Fruit fly (Drosophila melanogaster): Measurements from ENCODE around the gene Aven.

Aven gene

dm6 chrX:12653574-12653973, 24.1 kb upstream of the Aven start, which contains the start of gene CkIalpha (continued):
- TF ChIP-seq CG18262 (tag; optimal IDR thresholded peaks at IDR 0.05) (no peak), CG12299 (tag; optimal IDR thresholded peaks at IDR 0.05) (no peak), tll (GFP tag; optimal IDR thresholded peaks at IDR 0.05) (peak in 1 of 2 experiments; percentile 96), dmrt99B (tag; optimal IDR thresholded peaks at IDR 0.05) (no peak), crp (GFP tag; optimal IDR thresholded peaks at IDR 0.05) (peak in 1 of 2 experiments; percentile 47), CG13775 (GFP tag; optimal IDR thresholded peaks at IDR 0.05) (peak; percentile 27), eyg (GFP tag; optimal IDR thresholded peaks at IDR 0.05) (peak; percentile 39), mirr (GFP tag; optimal IDR thresholded peaks at IDR 0.05) (no peak), sens (GFP tag) (peak; percentile 89), D19B (GFP tag; optimal IDR thresholded peaks at IDR 0.05) (no peak), unc-4 (GFP tag; IDR thresholded peaks at IDR 0.05; ENCODE audit: partially characterized antibody) (peak; percentile 98), pb (GFP tag; optimal IDR thresholded peaks at IDR 0.05) (peak; percentile 9), CG4360 (GFP tag; IDR thresholded peaks at IDR 0.05) (peak; percentile 27; the same call in 1 of the 2 replicates), gcm2 (GFP tag; optimal IDR thresholded peaks at IDR 0.05) (peak; percentile 51), CG1832 (GFP tag; optimal IDR thresholded peaks at IDR 0.05) (no peak), CG18476 (GFP tag; optimal IDR thresholded peaks at IDR 0.05) (no peak), tio (GFP tag; optimal IDR thresholded peaks at IDR 0.05) (no peak), CG13296 (GFP tag; optimal IDR thresholded peaks at IDR 0.05) (peak; percentile 20), CG9727 (GFP tag; optimal IDR thresholded peaks at IDR 0.05) (no peak), CG10366 (GFP tag; IDR thresholded peaks at IDR 0.05) (0 out of 2 replicates have a peak, but pooled peaks have one; percentile 25), Lhr (GFP tag; optimal IDR thresholded peaks at IDR 0.05) (peak; percentile 51), Dfd (GFP tag; optimal IDR thresholded peaks at IDR 0.05) (no peak), CG8281 (tag; optimal IDR thresholded peaks at IDR 0.05) (no peak), Awh (GFP tag; IDR thresholded peaks at IDR 0.05) (no peak), H2.0 (GFP tag; IDR thresholded peaks at IDR 0.05) (peak; percentile 48), trem (tag; optimal IDR thresholded peaks at IDR 0.05) (peak; percentile 76), Rx (GFP tag; IDR thresholded peaks at IDR 0.05) (no peak), stc (GFP tag; IDR thresholded peaks at IDR 0.05) (no peak), CG31388 (GFP tag; optimal IDR thresholded peaks at IDR 0.05) (no peak), CG6175 (GFP tag; IDR thresholded peaks at IDR 0.05) (peak; percentile 59; the same call in 1 of the 3 replicates), dpn (GFP tag; optimal IDR thresholded peaks at IDR 0.05) (peak; percentile 62 to 68), CG15479 (GFP tag; optimal IDR thresholded peaks at IDR 0.05) (no peak), Dek (tag; optimal IDR thresholded peaks at IDR 0.05) (peak; percentile 42), corto (GFP tag; optimal IDR thresholded peaks at IDR 0.05) (peak; percentile 38), CG8478 (optimal IDR thresholded peaks at IDR 0.05) (no peak), CG12155 (GFP tag; optimal IDR thresholded peaks at IDR 0.05) (peak; percentile 88), CG17612 (GFP tag; IDR thresholded peaks at IDR 0.05) (no peak), Aef1 (GFP tag; IDR thresholded peaks at IDR 0.05) (peak; percentile 63), ara (GFP tag; IDR thresholded peaks at IDR 0.05) (0 out of 2 replicates have a peak, but pooled peaks have one; percentile 30), CG4707 (GFP tag; optimal IDR thresholded peaks at IDR 0.05) (no peak), CG4730 (GFP tag; IDR thresholded peaks at IDR 0.05) (no peak), Bgb (GFP tag; IDR thresholded peaks at IDR 0.05; ENCODE audit: partially characterized antibody) (peak; percentile 99), Opbp (GFP tag; IDR thresholded peaks at IDR 0.05; ENCODE audit: partially characterized antibody) (peak; percentile 98), HLH4C (GFP tag; IDR thresholded peaks at IDR 0.05; ENCODE audit: partially characterized antibody) (peak; percentile 98), CG17385 (GFP tag; optimal IDR thresholded peaks at IDR 0.05) (no peak), ATbp (GFP tag; optimal IDR thresholded peaks at IDR 0.05) (no peak), bcd (GFP tag; optimal IDR thresholded peaks at IDR 0.05) (peak; percentile 44), CG2129 (GFP tag; IDR thresholded peaks at IDR 0.05; ENCODE audit: partially characterized antibody) (peak; percentile 96), HmgD (GFP tag; optimal IDR thresholded peaks at IDR 0.05) (peak; percentile 82), CG1792 (GFP tag; optimal IDR thresholded peaks at IDR 0.05) (peak; percentile 49)
